Fruit fly (Drosophila melanogaster) whole organism, embryonic: ENCODE results near the gene CG11811.

Source experiments
- ATbp ChIP-seq: fragments of 200-800 bp; sonication (Bioruptor generic); optimal IDR thresholded peaks from 2 replicates; lab custom pipeline; 2017; ENCODE audit warnings: missing biosample characterization, mild to moderate bottlenecking, missing genetic modification characterization, missing genetic modification reagents
- Aef1 ChIP-seq: fragments of 200-800 bp; sonication (Bioruptor generic); IDR thresholded peaks from 3 replicates; pipeline ENCODE4 v1.3.6; 2022; ENCODE audit warnings: missing biosample characterization, missing genetic modification characterization
- Awh ChIP-seq: fragments of 200-800 bp; sonication (Bioruptor generic); IDR thresholded peaks from 2 replicates; pipeline ENCODE4, ENCODE4 v1.3.6; 2022; ENCODE audit warnings: missing biosample characterization, missing genetic modification characterization
- Bgb ChIP-seq: fragments of 200-800 bp; sonication (Bioruptor generic); IDR thresholded peaks from 2 replicates; pipeline ENCODE4 v1.3.6; 2022; ENCODE audit warnings: missing biosample characterization, missing genetic modification characterization; ENCODE audit not compliant: partially characterized antibody
- Blimp-1 ChIP-seq: fragments of 200-800 bp; sonication (Bioruptor generic); optimal IDR thresholded peaks from 3 replicates; lab custom pipeline; 2018; ENCODE audit warnings: missing biosample characterization, missing genetic modification characterization, mild to moderate bottlenecking, moderate library complexity, missing genetic modification reagents
- CG12155 ChIP-seq: fragments of 200-800 bp; sonication (Bioruptor generic); optimal IDR thresholded peaks from 3 replicates; lab custom pipeline; 2016; ENCODE audit warnings: missing biosample characterization, missing genetic modification characterization
- CG12299 ChIP-seq: fragments of 200-800 bp; sonication (Bioruptor generic); optimal IDR thresholded peaks from 2 replicates; lab custom pipeline; 2018; ENCODE audit warnings: missing biosample characterization, mild to moderate bottlenecking, missing genetic modification characterization
- CG14014 ChIP-seq: fragments of 200-800 bp; sonication (Bioruptor generic); IDR thresholded peaks from 2 replicates; pipeline ENCODE4 v1.3.6; 2022; ENCODE audit warnings: missing biosample characterization, missing genetic modification characterization
- CG14860 ChIP-seq: fragments of 200-800 bp; sonication (Bioruptor generic); IDR thresholded peaks from 3 replicates; pipeline ENCODE4 v1.3.6; 2022; ENCODE audit warnings: missing biosample characterization, missing genetic modification characterization; ENCODE audit not compliant: partially characterized antibody
- CG15073 ChIP-seq: fragments of 200-800 bp; sonication (Bioruptor generic); optimal IDR thresholded peaks from 2 replicates; lab custom pipeline; 2016; ENCODE audit warnings: missing biosample characterization, missing genetic modification characterization
- CG17612 ChIP-seq: fragments of 200-800 bp; sonication (Bioruptor generic); IDR thresholded peaks from 2 replicates; pipeline ENCODE4 v1.3.6; 2022; ENCODE audit warnings: missing biosample characterization, missing genetic modification characterization
- CG17802 ChIP-seq: fragments of 200-800 bp; sonication (Bioruptor generic); optimal IDR thresholded peaks from 2 replicates; lab custom pipeline; 2018; ENCODE audit warnings: missing biosample characterization, mild to moderate bottlenecking, missing genetic modification characterization, moderate library complexity
- CG17829 ChIP-seq: fragments of 200-800 bp; optimal IDR thresholded peaks from 2 replicates; lab custom pipeline; 2019; ENCODE audit warnings: missing biosample characterization, mild to moderate bottlenecking, missing genetic modification characterization, moderate library complexity
- CG1832 ChIP-seq: fragments of 200-800 bp; sonication (Bioruptor generic); optimal IDR thresholded peaks from 2 replicates; lab custom pipeline; 2017; ENCODE audit warnings: missing biosample characterization, mild to moderate bottlenecking, missing genetic modification characterization, inconsistent platforms
- CG2202 ChIP-seq: fragments of 200-800 bp; sonication (Bioruptor generic); optimal IDR thresholded peaks from 2 replicates; lab custom pipeline; 2018; ENCODE audit warnings: missing biosample characterization, mild to moderate bottlenecking, missing genetic modification characterization
- CG3847 ChIP-seq: fragments of 200-800 bp; sonication (Bioruptor generic); IDR thresholded peaks from 2 replicates; pipeline ENCODE4 v1.3.6; 2022; ENCODE audit warnings: missing biosample characterization, missing genetic modification characterization
- CG4282 ChIP-seq: fragments of 200-800 bp; sonication (Bioruptor generic); optimal IDR thresholded peaks from 2 replicates; lab custom pipeline; 2016; ENCODE audit warnings: missing biosample characterization, missing genetic modification characterization
- CG4360 ChIP-seq: fragments of 200-800 bp; sonication (Bioruptor generic); IDR thresholded peaks from 2 replicates; pipeline ENCODE4 v1.3.6; 2022; ENCODE audit warnings: missing biosample characterization, missing genetic modification characterization
- CG4854 ChIP-seq: fragments of 200-800 bp; sonication (Bioruptor generic); optimal IDR thresholded peaks from 2 replicates; lab custom pipeline; 2016; ENCODE audit warnings: missing biosample characterization, missing genetic modification characterization, inconsistent platforms
- CG8290 ChIP-seq, 3 experiments: fragments of 200-800 bp; sonication (Bioruptor generic); optimal IDR thresholded peaks; 2 replicates each; lab custom pipeline; 2016 to 2019; ENCODE audit warnings: missing biosample characterization in 3 of 3, missing genetic modification characterization in 3 of 3, mild to moderate bottlenecking in 2 of 3, moderate library complexity in 1 of 3
- Dref ChIP-seq: fragments of 200-800 bp; sonication (Bioruptor generic); IDR thresholded peaks from 2 replicates; pipeline ENCODE4 v1.3.6; 2022; ENCODE audit warnings: missing biosample characterization, missing genetic modification characterization
- GATAe ChIP-seq: fragments of 200-800 bp; sonication (Bioruptor generic); conservative IDR thresholded peaks from 2 replicates; pipeline ENCODE4 v1.3.6; 2022; ENCODE audit warnings: missing biosample characterization, missing genetic modification characterization
- HLHmδ ChIP-seq: fragments of 200-800 bp; sonication (Bioruptor generic); optimal IDR thresholded peaks from 2 replicates; lab custom pipeline; 2018; ENCODE audit warnings: missing biosample characterization, mild to moderate bottlenecking, missing genetic modification characterization, moderate library complexity
- Hr51 ChIP-seq, 2 experiments: fragments of 200-800 bp; sonication (Bioruptor generic); optimal IDR thresholded peaks; 2 replicates in 1 of 2; 3 replicates in 1 of 2; lab custom pipeline; 2016 to 2018; ENCODE audit warnings: missing biosample characterization in 2 of 2, missing genetic modification characterization in 2 of 2, mild to moderate bottlenecking in 1 of 2, moderate library complexity in 1 of 2
- Lpt ChIP-seq: fragments of >200 bp; optimal IDR thresholded peaks from 2 replicates; lab custom pipeline; 2018; ENCODE audit warnings: missing biosample characterization, missing genetic modification characterization
- NFAT ChIP-seq: fragments of 200-800 bp; sonication (Bioruptor generic); IDR thresholded peaks from 2 replicates; pipeline ENCODE4 v1.3.6; 2022; ENCODE audit warnings: missing biosample characterization, missing genetic modification characterization
- Opbp ChIP-seq: fragments of 200-800 bp; sonication (Bioruptor generic); IDR thresholded peaks from 3 replicates; pipeline ENCODE4 v1.3.6; 2022; ENCODE audit warnings: missing biosample characterization, missing genetic modification characterization; ENCODE audit not compliant: partially characterized antibody
- Stat92E ChIP-seq, 3 experiments: fragments of >200 bp in 2 of 3; fragments of 200-800 bp in 1 of 3; sonication (Bioruptor generic) in 1 of 3; optimal IDR thresholded peaks; 2 replicates each; lab custom pipeline; 2017 to 2019; ENCODE audit warnings: missing biosample characterization in 3 of 3, missing genetic modification characterization in 3 of 3, mild to moderate bottlenecking in 1 of 3, moderate library complexity in 1 of 3
- Trl ChIP-seq, 3 experiments: fragments of >200 bp in 2 of 3; fragments of 200-800 bp in 1 of 3; sonication (Bioruptor generic) in 1 of 3; optimal IDR thresholded peaks; 2 replicates in 1 of 3; 3 replicates in 2 of 3; lab custom pipeline; 2016 to 2017; ENCODE audit warnings: missing biosample characterization in 1 of 3, missing genetic modification characterization in 1 of 3
- Usf ChIP-seq: fragments of 200-800 bp; sonication (Bioruptor generic); optimal IDR thresholded peaks from 2 replicates; lab custom pipeline; 2017; ENCODE audit warnings: missing genotype, missing biosample characterization, missing genetic modification characterization
- al ChIP-seq: fragments of 200-800 bp; sonication (Bioruptor generic); IDR thresholded peaks from 2 replicates; pipeline ENCODE4 v1.3.6; 2022; ENCODE audit warnings: missing biosample characterization, missing genetic modification characterization
- chinmo ChIP-seq: fragments of 200-800 bp; sonication (Bioruptor generic); IDR thresholded peaks from 4 replicates; pipeline ENCODE4 v1.3.6; 2022; ENCODE audit warnings: missing biosample characterization, missing genetic modification characterization; ENCODE audit not compliant: partially characterized antibody
- crol ChIP-seq: fragments of 200-800 bp; sonication (Bioruptor generic); IDR thresholded peaks from 2 replicates; pipeline ENCODE4 v1.3.6; 2022; ENCODE audit warnings: missing biosample characterization, missing genetic modification characterization
- dmrt11E ChIP-seq: fragments of 200-800 bp; sonication (Bioruptor generic); optimal IDR thresholded peaks from 3 replicates; lab custom pipeline; 2018; ENCODE audit warnings: missing biosample characterization, mild to moderate bottlenecking, missing genetic modification characterization, moderate library complexity
- fru ChIP-seq: fragments of >200 bp; optimal IDR thresholded peaks from 2 replicates; lab custom pipeline; 2017
- gsb-n ChIP-seq: fragments of 200-800 bp; sonication (Bioruptor generic); optimal IDR thresholded peaks from 3 replicates; lab custom pipeline; 2018; ENCODE audit warnings: missing biosample characterization, mild to moderate bottlenecking, missing genetic modification characterization
- h ChIP-seq: fragments of >200 bp; optimal IDR thresholded peaks from 2 replicates; lab custom pipeline; 2017
- lola ChIP-seq, 3 experiments: fragments of >200 bp in 2 of 3; fragments of 200-800 bp in 1 of 3; sonication (Bioruptor generic) in 1 of 3; optimal IDR thresholded peaks; 2 replicates each; lab custom pipeline; 2017 to 2019; ENCODE audit warnings: missing biosample characterization in 3 of 3, missing genetic modification characterization in 3 of 3, mild to moderate bottlenecking in 1 of 3, moderate library complexity in 1 of 3
- mam ChIP-seq: fragments of 200-800 bp; sonication (Bioruptor generic); optimal IDR thresholded peaks from 3 replicates; lab custom pipeline; 2016; ENCODE audit warnings: missing biosample characterization, missing genetic modification characterization
- nerfin-2 ChIP-seq: fragments of 200-800 bp; sonication (Bioruptor generic); IDR thresholded peaks from 2 replicates; pipeline ENCODE4 v1.3.6; 2022; ENCODE audit warnings: missing biosample characterization, missing genetic modification characterization; ENCODE audit not compliant: partially characterized antibody
- rib ChIP-seq: fragments of 200-800 bp; sonication (Bioruptor generic); IDR thresholded peaks from 2 replicates; pipeline ENCODE4 v1.3.6; 2022; ENCODE audit warnings: missing biosample characterization, missing genetic modification characterization
- ro ChIP-seq: fragments of 200-800 bp; sonication (Bioruptor generic); IDR thresholded peaks from 2 replicates; pipeline ENCODE4 v1.3.6; 2022; ENCODE audit warnings: missing biosample characterization, missing genetic modification characterization
- scrt ChIP-seq: fragments of 200-800 bp; sonication (Bioruptor generic); optimal IDR thresholded peaks from 2 replicates; lab custom pipeline; 2018; ENCODE audit warnings: missing biosample characterization, mild to moderate bottlenecking, missing genetic modification characterization, moderate library complexity
- sna ChIP-seq: fragments of 200-800 bp; sonication (Bioruptor generic); IDR thresholded peaks from 2 replicates; pipeline ENCODE4 v1.3.6; 2022; ENCODE audit warnings: missing biosample characterization, missing genetic modification characterization; ENCODE audit not compliant: partially characterized antibody
- sqz ChIP-seq: fragments of 200-800 bp; sonication (Bioruptor generic); optimal IDR thresholded peaks from 3 replicates; lab custom pipeline; 2018; ENCODE audit warnings: missing biosample characterization, mild to moderate bottlenecking, missing genetic modification characterization
- usp ChIP-seq: fragments of >200 bp; optimal IDR thresholded peaks from 2 replicates; lab custom pipeline; 2017; ENCODE audit warnings: missing biosample characterization, missing genetic modification characterization
- wor ChIP-seq: fragments of 200-800 bp; sonication (Bioruptor generic); IDR thresholded peaks from 2 replicates; pipeline ENCODE4 v1.3.6; 2022; ENCODE audit warnings: missing biosample characterization, missing genetic modification characterization

CG11811 gene

dm6 chr3L:10738347-10739108, 47.7 kb downstream of the CG11811 start (continued):
- peak; percentile 61 for TF ChIP-seq wor
- peak; percentile 74 for TF ChIP-seq GATAe (GFP tag; lab: Robert Waterston, UW)
- TF ChIP-seq Opbp (GFP tag; lab: Robert Waterston, UW), result no peak
- TF ChIP-seq al (GFP tag; lab: Robert Waterston, UW), result peak; percentile 79
- no peak for TF ChIP-seq Dref (GFP tag; lab: Robert Waterston, UW)
- TF ChIP-seq CG2202 (tag; lab: Kevin White, UChicago), result no peak
- peak in 1 of 3 experiments; percentile 75 for TF ChIP-seq lola (GFP tag; optimal IDR thresholded peaks at IDR 0.05; lab: Kevin White, UChicago)
- TF ChIP-seq gsb-n (tag; lab: Kevin White, UChicago), result peak; percentile 77
- peak; percentile 89 for TF ChIP-seq Blimp-1
- peak; percentile 50 for TF ChIP-seq sqz (GFP tag; lab: Kevin White, UChicago)
- peak; percentile 71; the same call in 1 of the 2 replicates for TF ChIP-seq ro (GFP tag; lab: Robert Waterston, UW)
- no peak for TF ChIP-seq CG8290 (GFP tag; optimal IDR thresholded peaks at IDR 0.05; lab: Kevin White, UChicago)
- peak in 1 of 2 experiments; percentile 75 for TF ChIP-seq CG8290 (tag; optimal IDR thresholded peaks at IDR 0.05; lab: Kevin White, UChicago)
- TF ChIP-seq ATbp (GFP tag; lab: Kevin White, UChicago), result peak; percentile 33
- TF ChIP-seq CG12155 (GFP tag; lab: Kevin White, UChicago), result peak; percentile 54
- TF ChIP-seq CG3847 (GFP tag; lab: Robert Waterston, UW), result peak; percentile 83
- TF ChIP-seq Awh (GFP tag; lab: Robert Waterston, UW), result peak; percentile 27; the same call in 1 of the 2 replicates
- no peak for TF ChIP-seq usp
- no peak for TF ChIP-seq CG14860
- TF ChIP-seq Stat92E (GFP tag; optimal IDR thresholded peaks at IDR 0.05; lab: Kevin White, UChicago), result peak in 1 of 3 experiments; percentile 23
- TF ChIP-seq Lpt (GFP tag; lab: Kevin White, UChicago), result no peak
- no peak for TF ChIP-seq CG15073 (GFP tag; lab: Kevin White, UChicago)

- TF ChIP-seq CG1832 (GFP tag; lab: Kevin White, UChicago) (peak; percentile 84), HLHmδ (peak; percentile 39), Trl (optimal IDR thresholded peaks at IDR 0.05; lab: Kevin White, UChicago) (peak; percentile 94 to 97), Trl (GFP tag; optimal IDR thresholded peaks at IDR 0.05; lab: Kevin White, UChicago) (no peak), CG17612 (no peak), CG17829 (tag; lab: Kevin White, UChicago) (no peak), CG4854 (GFP tag; lab: Kevin White, UChicago) (no peak), Hr51 (GFP tag; optimal IDR thresholded peaks at IDR 0.05; lab: Kevin White, UChicago) (no peak), Bgb (peak; percentile 34), CG14014 (peak; percentile 4; the same call in 1 of the 2 replicates), rib (GFP tag; lab: Robert Waterston, UW) (peak; percentile 49; the same call in 1 of the 2 replicates), dmrt11E (no peak), nerfin-2 (GFP tag; lab: Robert Waterston, UW) (no peak), sna (0 out of 2 replicates have a peak, but pooled peaks have one; percentile 22), h (lab: Kevin White, UChicago) (no peak), CG12299 (tag; lab: Kevin White, UChicago) (no peak), fru (lab: Kevin White, UChicago) (no peak), crol (peak; percentile 97), scrt (GFP tag; lab: Kevin White, UChicago) (peak; percentile 84), CG17802 (tag; lab: Kevin White, UChicago) (no peak), CG4360 (GFP tag; lab: Robert Waterston, UW) (peak; percentile 84), Aef1 (GFP tag; lab: Robert Waterston, UW) (peak; percentile 49; the same call in 2 of the 3 replicates), CG4282 (GFP tag; lab: Kevin White, UChicago) (no peak), chinmo (GFP tag; lab: Robert Waterston, UW) (peak; percentile 98), mam (no peak), NFAT (GFP tag; lab: Robert Waterston, UW) (peak; percentile 51; the same call in 1 of the 2 replicates), Usf (no peak)
These were observed 48.4 kb downstream of the CG11811 start for dm6 chr3L:10739109-10739665.
